Fruit fly (Drosophila melanogaster) whole organism: Measurements from ENCODE around the gene CG13082.
A peak's percentile ranks its signal among the peaks of the same experiment; 100 is the strongest.

Experiments
- CG8478 ChIP-seq: fragments of >200 bp; optimal IDR thresholded peaks from 2 replicates; lab custom pipeline; 2018; ENCODE audit warnings: inconsistent platforms
- Dll ChIP-seq: fragments of >200 bp; optimal IDR thresholded peaks from 2 replicates; lab custom pipeline; 2017
- EcR ChIP-seq, 2 experiments: fragments of >200 bp; optimal IDR thresholded peaks; 2 replicates each; lab custom pipeline; 2017; ENCODE audit warnings: missing biosample characterization in 2 of 2, missing genetic modification characterization in 2 of 2, missing genetic modification reagents in 2 of 2
- pan ChIP-seq: fragments of >200 bp; optimal IDR thresholded peaks from 2 replicates; lab custom pipeline; 2017
- psq ChIP-seq: fragments of >200 bp; optimal IDR thresholded peaks from 2 replicates; lab custom pipeline; 2017
- usp ChIP-seq: fragments of >200 bp; optimal IDR thresholded peaks from 2 replicates; lab custom pipeline; 2017; ENCODE audit warnings: missing biosample characterization, missing genetic modification characterization, mixed read lengths

CG13082 gene

dm6 chr2L:19526316-19526715 is 11.9 kb upstream of the CG13082 start, which contains the start of the genes Dpm1 and CG10137:
TSS of gene Dpm1 (minus strand) at chr2L:19526368.
TSS of gene CG10137 (plus strand) at chr2L:19526686.
- TF ChIP-seq CG8478 (lab: Kevin White, UChicago) (no peak), EcR (GFP tag; optimal IDR thresholded peaks at IDR 0.05; lab: Kevin White, UChicago) (no peak), Dll (lab: Kevin White, UChicago) (no peak), psq (lab: Kevin White, UChicago) (no peak), pan (lab: Kevin White, UChicago) (no peak), usp (GFP tag; lab: Kevin White, UChicago) (no peak)

- TF ChIP-seq pan (lab: Kevin White, UChicago) (no peak), Dll (lab: Kevin White, UChicago) (no peak), EcR (GFP tag; optimal IDR thresholded peaks at IDR 0.05; lab: Kevin White, UChicago) (no peak), psq (lab: Kevin White, UChicago) (no peak), CG8478 (lab: Kevin White, UChicago) (no peak), usp (GFP tag; lab: Kevin White, UChicago) (no peak)
These were observed 11.4 kb upstream of the CG13082 start for dm6 chr2L:19526844-19527243.

dm6 chr2L:19528308-19528707 is 9.9 kb upstream of the CG13082 start:
- TF ChIP-seq CG8478 (lab: Kevin White, UChicago) (no peak), pan (lab: Kevin White, UChicago) (no peak), usp (GFP tag; lab: Kevin White, UChicago) (no peak), Dll (lab: Kevin White, UChicago) (no peak), psq (lab: Kevin White, UChicago) (no peak)

DNA sequence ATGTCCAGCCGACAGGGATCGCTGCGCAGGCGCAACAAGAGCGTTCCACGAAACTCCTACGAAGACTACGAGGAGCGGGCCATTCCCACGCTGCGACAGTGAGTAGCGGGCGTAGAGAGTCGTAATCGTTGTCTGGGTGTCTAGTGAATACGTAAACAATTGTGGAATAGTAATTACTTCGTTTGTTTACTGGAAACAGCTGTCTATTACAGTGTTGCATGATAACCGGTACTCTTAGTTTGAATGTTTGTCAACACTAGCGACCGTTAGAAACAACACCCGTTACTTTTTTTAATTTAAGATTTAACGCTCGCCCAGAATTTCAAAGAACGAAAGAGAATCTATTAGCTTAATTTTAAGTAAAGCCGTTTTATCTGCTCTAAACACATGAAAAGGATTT is 8.1 kb upstream of the CG13082 start, which contains the start of gene CG10165:
CG10165 (minus strand) TSS at position 214 of the 400 bp plus-strand sequence.
- TF ChIP-seq pan (lab: Kevin White, UChicago) (no peak), usp (GFP tag; lab: Kevin White, UChicago) (no peak), CG8478 (lab: Kevin White, UChicago) (no peak), psq (lab: Kevin White, UChicago) (no peak), Dll (lab: Kevin White, UChicago) (no peak), EcR (GFP tag; optimal IDR thresholded peaks at IDR 0.05; lab: Kevin White, UChicago) (no peak)

dm6 chr2L:19533247-19533646 is 5.0 kb upstream of the CG13082 start, which contains the start of gene CG33116:
TSS of gene CG33116 (plus strand) at chr2L:19533479.
- no peak for TF ChIP-seq EcR (GFP tag; optimal IDR thresholded peaks at IDR 0.05; lab: Kevin White, UChicago)
- TF ChIP-seq psq (lab: Kevin White, UChicago) = no peak
- TF ChIP-seq CG8478 (lab: Kevin White, UChicago) = no peak
- no peak for TF ChIP-seq pan (lab: Kevin White, UChicago)
- no peak for TF ChIP-seq Dll (lab: Kevin White, UChicago)
- TF ChIP-seq usp (GFP tag; lab: Kevin White, UChicago) = no peak

DNA sequence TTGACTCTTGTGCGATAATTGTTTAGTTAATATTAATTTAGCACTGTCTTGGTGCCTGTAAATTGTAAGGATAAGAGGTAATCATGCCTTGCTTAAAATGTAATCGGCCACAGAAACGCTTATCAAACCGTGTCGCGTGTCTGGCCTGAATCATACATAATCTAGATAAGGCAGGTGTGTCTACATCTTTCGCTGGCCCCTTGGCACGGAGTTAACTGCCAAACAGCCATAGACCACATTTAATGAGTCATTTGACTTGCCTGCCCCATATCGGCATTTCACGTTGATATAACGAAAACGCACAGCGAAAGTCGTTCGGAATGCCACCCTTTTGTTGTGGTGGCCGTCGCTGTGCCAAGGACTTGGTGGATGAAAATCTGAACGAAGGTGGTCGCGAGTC is 3.0 kb upstream of the CG13082 start, which contains the start of gene CG31697:
CG31697 (plus strand) TSS at position 215 of the 400 bp plus-strand sequence.
- TF ChIP-seq pan (lab: Kevin White, UChicago) (no peak), EcR (GFP tag; optimal IDR thresholded peaks at IDR 0.05; lab: Kevin White, UChicago) (no peak), CG8478 (lab: Kevin White, UChicago) (no peak), Dll (lab: Kevin White, UChicago) (no peak), usp (GFP tag; lab: Kevin White, UChicago) (no peak), psq (lab: Kevin White, UChicago) (no peak)

dm6 chr2L:19540307-19540706 is 2.1 kb downstream of the CG13082 start, which contains the start of gene CG13081:
TSS of gene CG13081 (plus strand) at chr2L:19540607.
- TF ChIP-seq CG8478 (lab: Kevin White, UChicago) = no peak
- no peak for TF ChIP-seq Dll (lab: Kevin White, UChicago)
- TF ChIP-seq EcR (GFP tag; optimal IDR thresholded peaks at IDR 0.05; lab: Kevin White, UChicago) = peak in 1 of 2 experiments; percentile 42

- TF ChIP-seq pan (lab: Kevin White, UChicago) = no peak
- no peak for TF ChIP-seq usp (GFP tag; lab: Kevin White, UChicago)
- no peak for TF ChIP-seq CG8478 (lab: Kevin White, UChicago)
- TF ChIP-seq psq (lab: Kevin White, UChicago) = no peak
- TF ChIP-seq EcR (GFP tag; optimal IDR thresholded peaks at IDR 0.05; lab: Kevin White, UChicago) = no peak
- TF ChIP-seq Dll (lab: Kevin White, UChicago) = no peak
These were observed 4.1 kb downstream of the CG13082 start for dm6 chr2L:19542268-19542773.

DNA sequence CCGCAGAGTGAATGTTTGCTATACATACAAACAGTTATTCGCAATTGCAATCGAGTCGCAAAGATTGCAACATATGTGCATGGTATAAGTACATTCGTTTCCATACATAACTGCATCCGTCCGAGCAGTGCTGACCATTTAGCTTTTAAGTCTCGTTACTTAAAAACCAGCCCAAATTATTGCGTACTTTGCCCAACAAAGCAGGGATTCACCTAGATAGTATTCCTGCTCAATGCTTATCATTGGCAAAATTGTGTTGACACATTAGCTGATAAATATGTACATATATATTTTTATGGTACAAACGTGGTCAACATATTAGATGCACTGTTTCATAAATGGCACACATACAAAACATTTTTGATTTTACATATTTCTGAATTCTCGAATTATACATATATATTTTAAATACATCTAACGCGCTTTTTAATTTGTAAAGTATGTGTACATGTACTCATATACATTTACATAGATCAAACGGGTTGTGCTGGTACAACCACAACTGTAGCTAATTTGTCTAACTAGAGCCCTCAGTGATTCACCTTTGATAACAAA is 4.9 kb downstream of the CG13082 start:
- TF ChIP-seq psq (lab: Kevin White, UChicago) (no peak), usp (GFP tag; lab: Kevin White, UChicago) (no peak), pan (lab: Kevin White, UChicago) (no peak), Dll (lab: Kevin White, UChicago) (no peak), EcR (GFP tag; optimal IDR thresholded peaks at IDR 0.05; lab: Kevin White, UChicago) (no peak), CG8478 (lab: Kevin White, UChicago) (no peak)

DNA sequence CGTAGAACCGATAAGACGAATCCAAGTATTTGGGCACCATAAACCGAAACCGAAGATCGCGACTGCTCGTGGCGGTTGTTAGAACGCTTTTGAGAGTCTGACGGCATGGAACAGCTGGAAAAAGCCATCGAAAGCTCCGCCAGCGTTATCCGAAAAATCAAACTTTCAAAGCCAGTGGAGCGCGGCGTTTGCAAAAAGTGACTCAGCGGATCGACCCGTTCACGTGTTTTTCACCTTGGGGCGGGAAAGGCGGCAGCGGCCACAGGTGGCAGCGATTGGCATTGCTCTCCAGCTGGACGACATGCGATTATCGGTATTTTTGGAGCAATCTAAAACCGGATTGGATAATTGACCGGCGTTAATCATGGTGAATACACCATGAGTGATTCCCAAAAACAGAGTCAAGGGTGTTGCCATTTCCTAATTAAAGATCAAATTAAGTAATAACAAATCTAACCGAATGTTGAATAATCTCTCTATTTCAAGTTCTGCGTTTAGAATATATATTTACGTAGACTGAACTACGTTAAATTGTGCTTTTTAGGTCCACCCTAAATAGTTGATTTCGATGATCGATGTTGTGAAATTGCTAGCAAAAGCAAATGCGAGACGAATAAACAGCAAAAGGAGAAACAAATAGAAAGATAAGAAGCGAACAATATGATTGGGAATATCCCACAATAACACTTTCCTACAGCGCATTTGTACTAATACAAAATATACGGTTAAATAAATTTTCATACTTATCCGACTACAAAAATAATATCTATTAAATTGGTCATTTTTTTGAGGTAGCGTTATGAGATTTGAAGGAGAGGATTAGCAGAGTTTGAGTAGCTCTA is 8.9 kb downstream of the CG13082 start, which contains the start of gene CG10337:
CG10337 (minus strand) TSS at position 91 of the 842 bp plus-strand sequence.
- TF ChIP-seq EcR (GFP tag; optimal IDR thresholded peaks at IDR 0.05; lab: Kevin White, UChicago) = no peak
- no peak for TF ChIP-seq Dll (lab: Kevin White, UChicago)
- no peak for TF ChIP-seq CG8478 (lab: Kevin White, UChicago)
- no peak for TF ChIP-seq usp (GFP tag; lab: Kevin White, UChicago)
- no peak for TF ChIP-seq pan (lab: Kevin White, UChicago)
- TF ChIP-seq psq (lab: Kevin White, UChicago) = no peak
